Fruit fly (Drosophila melanogaster): ENCODE results near the gene ich.
A peak's percentile ranks its signal among the peaks of the same experiment; 100 is the strongest.

ich gene

dm6 chr3R:8932741-8933140, 30.1 kb downstream of the ich start:
- TF ChIP-seq Dif (GFP tag; optimal IDR thresholded peaks at IDR 0.05; ENCODE audit: partially characterized antibody) (no peak), pan (optimal IDR thresholded peaks at IDR 0.05) (no peak), HLH106 (tag; optimal IDR thresholded peaks at IDR 0.05) (no peak), h (GFP tag; optimal IDR thresholded peaks at IDR 0.05) (peak; percentile 15), Hr83 (GFP tag; optimal IDR thresholded peaks at IDR 0.05; ENCODE audit: poor library complexity, severe bottlenecking) (no peak), rgr (GFP tag; optimal IDR thresholded peaks at IDR 0.05) (peak; percentile 7), br (GFP tag; optimal IDR thresholded peaks at IDR 0.05) (peak; percentile 2), Hnf4 (GFP tag; optimal IDR thresholded peaks at IDR 0.05) (no peak)

dm6 chr3R:8931777-8932345, 31.0 kb downstream of the ich start, which contains the start of gene pyd:
pyd (minus strand) TSS chr3R:8931896.
- TF ChIP-seq Hr83 (GFP tag; optimal IDR thresholded peaks at IDR 0.05; ENCODE audit: poor library complexity, severe bottlenecking) (peak; percentile 48), Hnf4 (GFP tag; optimal IDR thresholded peaks at IDR 0.05) (peak; percentile 51), Dfd (GFP tag; optimal IDR thresholded peaks at IDR 0.05) (no peak), dl (GFP tag; optimal IDR thresholded peaks at IDR 0.05; ENCODE audit: insufficient read depth in 1 of 2, partially characterized antibody in 2 of 2) (no peak), CG9705 (GFP tag; optimal IDR thresholded peaks at IDR 0.05) (peak; percentile 23), CG32264 (GFP tag; optimal IDR thresholded peaks at IDR 0.05) (no peak), rgr (GFP tag; optimal IDR thresholded peaks at IDR 0.05) (peak; percentile 51), Mio (GFP tag; optimal IDR thresholded peaks at IDR 0.05) (no peak), usp (GFP tag; optimal IDR thresholded peaks at IDR 0.05) (no peak), lola (GFP tag; optimal IDR thresholded peaks at IDR 0.05) (no peak), CrebA (GFP tag; optimal IDR thresholded peaks at IDR 0.05; ENCODE audit: borderline replicate concordance) (no peak), HLH106 (tag; optimal IDR thresholded peaks at IDR 0.05) (peak; percentile 69), dmrt93B (GFP tag; optimal IDR thresholded peaks at IDR 0.05) (peak; percentile 14), sv (GFP tag; optimal IDR thresholded peaks at IDR 0.05) (peak; percentile 53), br (GFP tag; optimal IDR thresholded peaks at IDR 0.05) (peak; percentile 67), Abd-B (GFP tag; optimal IDR thresholded peaks at IDR 0.05) (no peak), Myc (optimal IDR thresholded peaks at IDR 0.05) (peak; percentile 97), woc (GFP tag; optimal IDR thresholded peaks at IDR 0.05) (peak; percentile 88), jim (GFP tag; optimal IDR thresholded peaks at IDR 0.05) (no peak), brk (GFP tag; optimal IDR thresholded peaks at IDR 0.05) (no peak), Vsx2 (GFP tag; optimal IDR thresholded peaks at IDR 0.05; ENCODE audit: partially characterized antibody) (peak; percentile 18), Sp1 (GFP tag; optimal IDR thresholded peaks at IDR 0.05) (peak; percentile 60), N (GFP tag; optimal IDR thresholded peaks at IDR 0.05) (no peak), Hr78 (GFP tag; optimal IDR thresholded peaks at IDR 0.05) (no peak), Dif (GFP tag; optimal IDR thresholded peaks at IDR 0.05; ENCODE audit: partially characterized antibody) (peak; percentile 63), h (GFP tag; optimal IDR thresholded peaks at IDR 0.05) (peak; percentile 75), tai (GFP tag; optimal IDR thresholded peaks at IDR 0.05) (peak; percentile 58), ey (GFP tag; optimal IDR thresholded peaks at IDR 0.05) (peak; percentile 67), pan (optimal IDR thresholded peaks at IDR 0.05) (no peak), Jra (GFP tag; optimal IDR thresholded peaks at IDR 0.05) (no peak), GATAd (GFP tag; optimal IDR thresholded peaks at IDR 0.05) (no peak), fru (GFP tag; optimal IDR thresholded peaks at IDR 0.05) (peak; percentile 70), psq (GFP tag; optimal IDR thresholded peaks at IDR 0.05) (peak; percentile 81), OdsH (GFP tag; optimal IDR thresholded peaks at IDR 0.05) (peak; percentile 37), foxo (GFP tag; optimal IDR thresholded peaks at IDR 0.05) (peak in 1 of 2 experiments; percentile 67), Rel (GFP tag; optimal IDR thresholded peaks at IDR 0.05) (no peak), Rel (tag; optimal IDR thresholded peaks at IDR 0.05) (peak; percentile 22), sage (GFP tag; optimal IDR thresholded peaks at IDR 0.05) (no peak), dsf (GFP tag; optimal IDR thresholded peaks at IDR 0.05; ENCODE audit: borderline replicate concordance) (no peak)

- TF ChIP-seq jim (GFP tag; optimal IDR thresholded peaks at IDR 0.05) (no peak), fru (GFP tag; optimal IDR thresholded peaks at IDR 0.05) (no peak), CrebA (GFP tag; optimal IDR thresholded peaks at IDR 0.05; ENCODE audit: borderline replicate concordance) (no peak), sv (GFP tag; optimal IDR thresholded peaks at IDR 0.05) (no peak), Abd-B (GFP tag; optimal IDR thresholded peaks at IDR 0.05) (no peak), Vsx2 (GFP tag; optimal IDR thresholded peaks at IDR 0.05; ENCODE audit: partially characterized antibody) (no peak), h (GFP tag; optimal IDR thresholded peaks at IDR 0.05) (no peak), Mio (GFP tag; optimal IDR thresholded peaks at IDR 0.05) (no peak), GATAd (GFP tag; optimal IDR thresholded peaks at IDR 0.05) (no peak), dsf (GFP tag; optimal IDR thresholded peaks at IDR 0.05; ENCODE audit: borderline replicate concordance) (no peak), woc (GFP tag; optimal IDR thresholded peaks at IDR 0.05) (no peak), Dif (GFP tag; optimal IDR thresholded peaks at IDR 0.05; ENCODE audit: partially characterized antibody) (no peak), HLH106 (tag; optimal IDR thresholded peaks at IDR 0.05) (no peak), foxo (GFP tag; optimal IDR thresholded peaks at IDR 0.05) (no peak), Hnf4 (GFP tag; optimal IDR thresholded peaks at IDR 0.05) (no peak), CG32264 (GFP tag; optimal IDR thresholded peaks at IDR 0.05) (no peak), tai (GFP tag; optimal IDR thresholded peaks at IDR 0.05) (no peak), brk (GFP tag; optimal IDR thresholded peaks at IDR 0.05) (no peak)
Measured at dm6 chr3R:8931064-8931419, 31.8 kb downstream of the ich start.
